Fruit fly (Drosophila melanogaster) whole organism: ENCODE data around the gene ND-B16.6.
A peak's percentile ranks its signal among the peaks of the same experiment; 100 is the strongest.

Experiments used
- CG8478 ChIP-seq: fragments of >200 bp; optimal IDR thresholded peaks from 2 replicates; lab custom pipeline; 2018; ENCODE audit warnings: inconsistent platforms
- Dll ChIP-seq: fragments of >200 bp; optimal IDR thresholded peaks from 2 replicates; lab custom pipeline; 2017
- EcR ChIP-seq, 2 experiments: fragments of >200 bp; optimal IDR thresholded peaks; 2 replicates each; lab custom pipeline; 2017; ENCODE audit warnings: missing biosample characterization in 2 of 2, missing genetic modification characterization in 2 of 2, missing genetic modification reagents in 2 of 2
- pan ChIP-seq: fragments of >200 bp; optimal IDR thresholded peaks from 2 replicates; lab custom pipeline; 2017
- psq ChIP-seq: fragments of >200 bp; optimal IDR thresholded peaks from 2 replicates; lab custom pipeline; 2017
- usp ChIP-seq: fragments of >200 bp; optimal IDR thresholded peaks from 2 replicates; lab custom pipeline; 2017; ENCODE audit warnings: missing biosample characterization, missing genetic modification characterization, mixed read lengths

The ND-B16.6 gene

DNA sequence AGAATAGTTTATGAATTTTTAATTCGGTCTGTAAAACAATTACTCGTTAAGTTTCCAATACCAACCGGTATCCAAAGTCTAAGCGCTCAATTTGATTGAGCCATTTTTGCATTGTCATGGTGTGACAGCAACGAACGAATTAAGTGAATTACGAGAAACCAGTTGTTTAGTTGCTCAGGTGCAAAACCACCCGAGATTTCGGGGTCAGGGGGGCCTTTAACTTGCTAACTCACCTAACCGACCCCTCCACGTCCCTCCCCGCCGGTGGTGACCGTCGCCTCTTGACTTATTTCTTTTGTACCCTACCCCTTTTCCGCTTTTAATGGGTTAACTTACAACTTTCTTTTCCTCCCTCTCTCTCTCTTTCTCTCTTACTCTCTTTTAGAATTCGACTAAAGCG lies 8.5 kb downstream of the ND-B16.6 start:
- TF ChIP-seq CG8478 (lab: Kevin White, UChicago) (no peak), Dll (no peak), psq (lab: Kevin White, UChicago) (no peak), usp (GFP tag; lab: Kevin White, UChicago) (no peak), pan (no peak), EcR (GFP tag; optimal IDR thresholded peaks at IDR 0.05; lab: Kevin White, UChicago) (no peak)

DNA sequence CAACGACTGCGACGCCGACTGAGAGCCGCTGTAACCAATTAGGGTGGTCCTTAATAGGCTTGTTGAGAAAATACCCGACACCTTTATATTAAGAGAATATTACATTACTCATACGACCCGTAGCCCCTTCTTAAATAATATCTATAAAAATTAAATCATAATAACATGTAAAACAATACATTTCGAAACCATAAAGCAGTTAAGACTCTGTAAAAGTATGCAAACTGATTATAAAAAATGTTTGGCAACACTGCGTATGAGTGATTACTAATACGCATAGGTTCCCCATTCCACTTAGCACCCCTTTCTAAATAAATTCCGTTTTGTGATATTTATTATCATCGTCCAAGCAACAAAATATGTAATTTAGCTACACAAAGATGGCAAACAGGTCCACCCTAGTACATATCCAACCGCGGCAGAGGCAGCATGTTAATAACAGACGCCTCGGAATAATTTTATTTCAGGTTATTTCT lies 9.6 kb downstream of the ND-B16.6 start:
- no peak for TF ChIP-seq EcR (GFP tag; optimal IDR thresholded peaks at IDR 0.05; lab: Kevin White, UChicago)
- no peak for TF ChIP-seq usp (GFP tag; lab: Kevin White, UChicago)
- TF ChIP-seq psq (lab: Kevin White, UChicago): no peak
- TF ChIP-seq CG8478 (lab: Kevin White, UChicago): no peak
- no peak for TF ChIP-seq pan
- TF ChIP-seq Dll: no peak

- TF ChIP-seq EcR (GFP tag; optimal IDR thresholded peaks at IDR 0.05; lab: Kevin White, UChicago) (peak in 1 of 2 experiments; percentile 30), CG8478 (lab: Kevin White, UChicago) (no peak)
Observed at dm6 chrX:6339970-6340548, 10.1 kb downstream of the ND-B16.6 start.

DNA sequence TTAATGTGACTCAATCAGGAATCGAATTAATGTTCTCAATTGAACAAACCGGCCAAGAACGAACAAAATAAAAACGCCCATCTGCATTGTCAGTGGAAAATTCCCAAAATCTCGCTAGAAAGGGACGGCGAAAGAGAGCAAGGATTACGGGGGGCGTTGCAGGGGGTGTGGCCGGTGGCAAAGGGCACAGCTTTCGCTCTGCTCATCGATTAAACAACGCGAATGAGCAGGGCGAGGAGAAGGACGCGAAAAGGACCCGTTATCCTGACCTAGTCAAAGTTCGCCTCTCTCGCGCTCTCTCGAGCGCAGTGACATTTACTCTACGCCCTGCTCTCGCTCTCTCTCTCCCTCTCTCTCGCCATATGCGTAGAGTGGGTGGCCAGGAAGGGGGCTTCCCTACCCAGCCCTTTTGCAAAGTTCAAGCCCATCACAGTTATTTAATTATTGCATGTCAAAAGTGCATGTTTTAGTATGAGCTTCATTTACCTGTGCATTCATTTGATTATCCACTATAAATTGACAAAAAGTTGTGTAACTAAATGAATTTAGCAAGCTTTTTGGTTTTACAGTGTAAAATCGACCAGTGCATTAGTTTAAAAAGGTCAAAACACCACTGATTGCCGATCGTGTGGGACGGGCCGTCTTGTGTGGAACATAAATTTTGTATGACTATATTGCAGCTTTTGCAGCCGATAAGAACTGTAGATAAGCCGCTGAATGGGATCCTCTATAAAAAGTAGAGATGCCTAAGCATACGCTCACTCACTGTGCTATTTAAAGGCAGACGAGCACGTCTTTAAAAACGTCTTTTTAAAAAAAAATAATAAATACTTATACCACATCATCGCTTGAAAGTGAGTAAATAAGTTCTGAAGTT lies 11.2 kb downstream of the ND-B16.6 start:
- no peak for TF ChIP-seq EcR (GFP tag; optimal IDR thresholded peaks at IDR 0.05; lab: Kevin White, UChicago)
- TF ChIP-seq pan: no peak
- no peak for TF ChIP-seq Dll
- TF ChIP-seq CG8478 (lab: Kevin White, UChicago): no peak
- TF ChIP-seq usp (GFP tag; lab: Kevin White, UChicago): no peak
- no peak for TF ChIP-seq psq (lab: Kevin White, UChicago)

DNA sequence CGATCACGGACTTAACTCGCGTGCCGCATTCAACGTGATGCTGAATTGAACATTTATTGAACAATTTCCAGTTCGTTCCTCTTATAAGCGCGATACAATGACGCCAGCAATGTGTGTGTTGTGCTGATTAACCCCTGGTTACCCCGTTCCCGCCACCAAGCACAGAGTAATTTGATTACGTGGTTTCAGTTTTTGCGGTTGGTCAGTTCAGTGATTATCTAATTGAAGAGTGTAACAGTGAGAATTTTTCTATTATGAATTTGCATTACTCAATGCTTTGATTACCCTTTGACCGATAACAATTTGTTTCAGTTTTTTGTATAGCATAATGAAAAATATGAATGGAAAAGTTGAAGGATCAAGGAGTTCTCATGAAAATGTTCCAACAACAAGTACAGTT lies 12.5 kb downstream of the ND-B16.6 start, which contains the start of gene CG3842:
Gene CG3842, plus strand, starts transcription at position 61 of the 400 bp plus-strand sequence.
- TF ChIP-seq Dll: no peak
- TF ChIP-seq EcR (GFP tag; optimal IDR thresholded peaks at IDR 0.05; lab: Kevin White, UChicago): no peak

- TF ChIP-seq Dll: no peak
- no peak for TF ChIP-seq EcR (GFP tag; optimal IDR thresholded peaks at IDR 0.05; lab: Kevin White, UChicago)
- no peak for TF ChIP-seq pan
- TF ChIP-seq psq (lab: Kevin White, UChicago): no peak
- TF ChIP-seq CG8478 (lab: Kevin White, UChicago): no peak
- no peak for TF ChIP-seq usp (GFP tag; lab: Kevin White, UChicago)
Observed at dm6 chrX:6334945-6335344, 15.3 kb downstream of the ND-B16.6 start.

dm6 chrX:6332988-6333719 lies 17.0 kb downstream of the ND-B16.6 start:
- TF ChIP-seq CG8478 (lab: Kevin White, UChicago) (no peak), Dll (no peak), usp (GFP tag; lab: Kevin White, UChicago) (no peak), pan (no peak), EcR (GFP tag; optimal IDR thresholded peaks at IDR 0.05; lab: Kevin White, UChicago) (no peak), psq (lab: Kevin White, UChicago) (no peak)

DNA sequence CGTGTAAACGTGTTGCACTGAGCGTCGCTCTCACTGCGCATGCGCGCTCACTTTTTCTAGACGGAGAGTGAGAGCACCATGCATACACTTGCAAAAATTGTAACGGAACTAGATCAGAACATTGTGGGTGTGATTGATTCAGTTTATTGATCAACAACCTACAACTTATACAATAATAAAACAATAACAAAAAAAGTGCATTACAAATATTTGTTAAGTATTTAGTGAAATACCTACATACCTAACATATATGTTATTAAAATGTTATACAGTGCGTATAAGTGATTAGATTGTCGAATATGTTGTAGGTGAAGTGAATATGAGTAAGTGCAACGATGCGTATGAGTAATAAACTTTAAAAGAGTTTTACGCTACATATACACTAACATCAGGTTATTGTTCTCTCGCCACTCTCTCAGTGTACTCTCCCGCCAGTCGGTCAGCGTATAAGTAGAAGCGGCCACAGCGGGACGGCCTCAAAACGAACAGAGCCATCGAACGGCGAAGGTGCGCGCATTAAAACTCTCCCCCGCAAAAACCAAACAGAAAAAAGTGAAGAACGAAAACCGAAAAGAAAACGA lies 19.7 kb downstream of the ND-B16.6 start, which contains the start of gene CG42240:
Gene CG42240, plus strand, starts transcription at position 474 of the 581 bp plus-strand sequence.
- TF ChIP-seq EcR (GFP tag; optimal IDR thresholded peaks at IDR 0.05; lab: Kevin White, UChicago) (no peak), pan (no peak), CG8478 (lab: Kevin White, UChicago) (no peak), usp (GFP tag; lab: Kevin White, UChicago) (no peak), Dll (no peak), psq (lab: Kevin White, UChicago) (no peak)

- TF ChIP-seq pan (no peak), CG8478 (lab: Kevin White, UChicago) (no peak), EcR (GFP tag; optimal IDR thresholded peaks at IDR 0.05; lab: Kevin White, UChicago) (no peak), usp (GFP tag; lab: Kevin White, UChicago) (no peak), Dll (no peak), psq (lab: Kevin White, UChicago) (no peak)
Observed at dm6 chrX:6316858-6317474, 33.2 kb downstream of the ND-B16.6 start.

DNA sequence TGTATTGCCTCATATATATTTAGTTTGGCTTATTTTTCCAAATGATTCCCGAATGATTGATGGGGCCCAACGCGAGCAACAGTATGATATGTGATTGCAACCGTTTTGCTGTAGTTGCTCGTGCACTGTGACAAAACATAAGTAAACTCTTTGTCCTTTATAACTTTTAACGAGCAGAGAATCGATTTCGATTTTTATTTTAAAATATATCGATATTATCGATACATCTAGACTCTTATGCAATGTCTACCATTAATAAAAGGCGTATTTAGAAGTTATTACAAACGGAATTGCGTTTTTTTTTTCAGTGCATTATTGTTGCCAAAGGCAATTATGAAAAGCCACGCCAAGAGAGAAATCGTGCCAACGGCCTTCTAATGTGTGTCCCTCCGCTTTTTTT lies 34.6 kb downstream of the ND-B16.6 start:
- TF ChIP-seq EcR (GFP tag; optimal IDR thresholded peaks at IDR 0.05; lab: Kevin White, UChicago): no peak
- no peak for TF ChIP-seq usp (GFP tag; lab: Kevin White, UChicago)

- TF ChIP-seq Dll: no peak
- no peak for TF ChIP-seq EcR (GFP tag; optimal IDR thresholded peaks at IDR 0.05; lab: Kevin White, UChicago)
- TF ChIP-seq CG8478 (lab: Kevin White, UChicago): no peak
Observed at dm6 chrX:6311516-6311915, 38.7 kb downstream of the ND-B16.6 start.
